Fruit fly (Drosophila melanogaster) whole organism, embryonic: Measurements from ENCODE around the gene CG42781.

Experiments used
- BEAF-32 ChIP-seq: fragments of 200-800 bp; sonication (Bioruptor generic); optimal IDR thresholded peaks from 3 replicates; lab custom pipeline; 2017; ENCODE audit warnings: missing biosample characterization, missing genetic modification characterization, mild to moderate bottlenecking, moderate library complexity, missing genetic modification reagents
- Bgb ChIP-seq: fragments of 200-800 bp; sonication (Bioruptor generic); IDR thresholded peaks from 2 replicates; pipeline ENCODE4 v1.3.6; 2022; ENCODE audit warnings: missing biosample characterization, missing genetic modification characterization; ENCODE audit not compliant: partially characterized antibody
- CG10147 ChIP-seq: fragments of 200-800 bp; sonication (Bioruptor generic); optimal IDR thresholded peaks from 2 replicates; lab custom pipeline; 2019; ENCODE audit warnings: missing biosample characterization, mild to moderate bottlenecking, missing genetic modification characterization, moderate library complexity
- CG11247 ChIP-seq: fragments of 200-800 bp; sonication (Bioruptor generic); IDR thresholded peaks from 2 replicates; pipeline ENCODE4 v1.3.6; 2022; ENCODE audit warnings: missing biosample characterization, missing genetic modification characterization
- CG11695 ChIP-seq: fragments of 200-800 bp; sonication (Bioruptor generic); IDR thresholded peaks from 3 replicates; pipeline ENCODE4 v1.3.6; 2022; ENCODE audit warnings: missing biosample characterization, missing genetic modification characterization
- CG1233 ChIP-seq: fragments of 200-800 bp; sonication (Bioruptor generic); optimal IDR thresholded peaks from 4 replicates; lab custom pipeline; 2018; ENCODE audit warnings: missing biosample characterization, mild to moderate bottlenecking, missing genetic modification characterization
- CG15011 ChIP-seq: fragments of 200-800 bp; sonication (Bioruptor generic); optimal IDR thresholded peaks from 3 replicates; lab custom pipeline; 2018; ENCODE audit warnings: missing biosample characterization, mild to moderate bottlenecking, missing genetic modification characterization
- CG15514 ChIP-seq: fragments of 200-800 bp; sonication (Bioruptor generic); optimal IDR thresholded peaks from 3 replicates; lab custom pipeline; 2017; ENCODE audit warnings: missing biosample characterization, missing genetic modification characterization, mild to moderate bottlenecking, moderate library complexity, missing genetic modification reagents
- CG15601 ChIP-seq: fragments of 200-800 bp; sonication (Bioruptor generic); optimal IDR thresholded peaks from 3 replicates; lab custom pipeline; 2019; ENCODE audit warnings: missing biosample characterization, mild to moderate bottlenecking, missing genetic modification characterization, moderate library complexity
- CG1603 ChIP-seq: fragments of 200-800 bp; sonication (Bioruptor generic); optimal IDR thresholded peaks from 2 replicates; lab custom pipeline; 2019; ENCODE audit warnings: missing biosample characterization, mild to moderate bottlenecking, missing genetic modification characterization, moderate library complexity
- CG16863 ChIP-seq: fragments of 200-800 bp; sonication (Bioruptor generic); optimal IDR thresholded peaks from 3 replicates; lab custom pipeline; 2016; ENCODE audit warnings: missing biosample characterization, missing genetic modification characterization
- CG18262 ChIP-seq: fragments of 200-800 bp; optimal IDR thresholded peaks from 3 replicates; lab custom pipeline; 2019; ENCODE audit warnings: missing biosample characterization, mild to moderate bottlenecking, missing genetic modification characterization, moderate library complexity
- CG3065 ChIP-seq: fragments of 200-800 bp; sonication (Bioruptor generic); optimal IDR thresholded peaks from 2 replicates; lab custom pipeline; 2016; ENCODE audit warnings: missing biosample characterization, missing genetic modification characterization
- CG34376 ChIP-seq: fragments of 200-800 bp; sonication (Bioruptor generic); optimal IDR thresholded peaks from 2 replicates; lab custom pipeline; 2018; ENCODE audit warnings: missing biosample characterization, mild to moderate bottlenecking, missing genetic modification characterization
- CG5245 ChIP-seq: fragments of 200-800 bp; sonication (Bioruptor generic); optimal IDR thresholded peaks from 3 replicates; lab custom pipeline; 2016; ENCODE audit warnings: missing biosample characterization, missing genetic modification characterization
- CG7928 ChIP-seq: fragments of 200-800 bp; sonication (Bioruptor generic); optimal IDR thresholded peaks from 2 replicates; lab custom pipeline; 2017; ENCODE audit warnings: missing biosample characterization, mild to moderate bottlenecking, missing genetic modification characterization
- CG8281 ChIP-seq: fragments of 200-800 bp; sonication (Bioruptor generic); optimal IDR thresholded peaks from 2 replicates; lab custom pipeline; 2018; ENCODE audit warnings: missing biosample characterization, mild to moderate bottlenecking, missing genetic modification characterization, moderate library complexity
- CG9609 ChIP-seq: fragments of 200-800 bp; sonication (Bioruptor generic); optimal IDR thresholded peaks from 3 replicates; lab custom pipeline; 2016; ENCODE audit warnings: missing biosample characterization, missing genetic modification characterization
- CG9727 ChIP-seq: fragments of 200-800 bp; sonication (Bioruptor generic); optimal IDR thresholded peaks from 3 replicates; lab custom pipeline; 2017; ENCODE audit warnings: missing biosample characterization, mild to moderate bottlenecking, missing genetic modification characterization
- CG9932 ChIP-seq: fragments of 200-800 bp; sonication (Bioruptor generic); IDR thresholded peaks from 2 replicates; pipeline ENCODE4 v1.3.6; 2022; ENCODE audit warnings: missing biosample characterization, missing genetic modification characterization
- E2f1 ChIP-seq: fragments of 200-800 bp; sonication (Bioruptor generic); IDR thresholded peaks from 2 replicates; pipeline ENCODE4 v1.3.6; 2022; ENCODE audit warnings: missing biosample characterization, missing genetic modification characterization
- GATAe ChIP-seq: fragments of 200-800 bp; sonication (Bioruptor generic); conservative IDR thresholded peaks from 2 replicates; pipeline ENCODE4 v1.3.6; 2022; ENCODE audit warnings: missing biosample characterization, missing genetic modification characterization
- Kr ChIP-seq: fragments of 200-800 bp; sonication (Bioruptor generic); optimal IDR thresholded peaks from 2 replicates; lab custom pipeline; 2017; ENCODE audit warnings: missing biosample characterization, mild to moderate bottlenecking, missing genetic modification characterization
- MBD-R2 ChIP-seq: fragments of 200-800 bp; sonication (Bioruptor generic); IDR thresholded peaks from 2 replicates; pipeline ENCODE4 v1.3.6; 2022; ENCODE audit warnings: missing biosample characterization, missing genetic modification characterization
- Rx ChIP-seq: fragments of 200-800 bp; sonication (Bioruptor generic); IDR thresholded peaks from 2 replicates; pipeline ENCODE4 v1.3.6; 2022; ENCODE audit warnings: missing biosample characterization, missing genetic modification characterization
- Stat92E ChIP-seq, 3 experiments: fragments of >200 bp in 2 of 3; fragments of 200-800 bp in 1 of 3; sonication (Bioruptor generic) in 1 of 3; optimal IDR thresholded peaks; 2 replicates each; lab custom pipeline; 2017 to 2019; ENCODE audit warnings: missing biosample characterization in 3 of 3, missing genetic modification characterization in 3 of 3, mild to moderate bottlenecking in 1 of 3, moderate library complexity in 1 of 3
- Xrp1 ChIP-seq: fragments of 200-800 bp; sonication (Bioruptor generic); IDR thresholded peaks from 2 replicates; pipeline ENCODE4 v1.3.6; 2022; ENCODE audit warnings: missing biosample characterization, missing genetic modification characterization
- ac ChIP-seq: fragments of 200-800 bp; sonication (Bioruptor generic); optimal IDR thresholded peaks from 3 replicates; lab custom pipeline; 2017; ENCODE audit warnings: missing biosample characterization, mild to moderate bottlenecking, missing genetic modification characterization
- ato ChIP-seq: fragments of 200-800 bp; sonication (Bioruptor generic); IDR thresholded peaks from 2 replicates; pipeline ENCODE4 v1.3.6; 2022; ENCODE audit warnings: missing biosample characterization, missing genetic modification characterization; ENCODE audit not compliant: partially characterized antibody
- bcd ChIP-seq: fragments of 200-800 bp; sonication (Bioruptor generic); optimal IDR thresholded peaks from 2 replicates; lab custom pipeline; 2017; ENCODE audit warnings: missing biosample characterization, mild to moderate bottlenecking, missing genetic modification characterization
- cad ChIP-seq: fragments of >200 bp; optimal IDR thresholded peaks from 2 replicates; lab custom pipeline; 2017; ENCODE audit warnings: missing biosample characterization, missing genetic modification characterization
- dimm ChIP-seq: fragments of 200-800 bp; sonication (Bioruptor generic); IDR thresholded peaks from 2 replicates; pipeline ENCODE4 v1.3.6; 2022; ENCODE audit warnings: missing biosample characterization, missing genetic modification characterization
- disco-r ChIP-seq: fragments of 200-800 bp; sonication (Bioruptor generic); optimal IDR thresholded peaks from 2 replicates; lab custom pipeline; 2016; ENCODE audit warnings: missing biosample characterization, missing genetic modification characterization
- eve ChIP-seq, 2 experiments: fragments of >200 bp; optimal IDR thresholded peaks; 2 replicates each; lab custom pipeline; 2017; ENCODE audit warnings: missing biosample characterization in 2 of 2, missing genetic modification characterization in 2 of 2
- ewg ChIP-seq: fragments of 200-800 bp; sonication (Bioruptor generic); optimal IDR thresholded peaks from 3 replicates; lab custom pipeline; 2017; ENCODE audit warnings: mild to moderate bottlenecking, missing biosample characterization, missing genetic modification reagents, missing genetic modification characterization
- eyg ChIP-seq: fragments of 200-800 bp; sonication (Bioruptor generic); optimal IDR thresholded peaks from 3 replicates; lab custom pipeline; 2016; ENCODE audit warnings: missing biosample characterization, missing genetic modification characterization
- knrl ChIP-seq: fragments of 200-800 bp; sonication (Bioruptor generic); IDR thresholded peaks from 3 replicates; pipeline ENCODE4 v1.3.6; 2022; ENCODE audit warnings: missing biosample characterization, missing genetic modification characterization; ENCODE audit not compliant: partially characterized antibody
- lov ChIP-seq, 2 experiments: fragments of 200-800 bp in 1 of 2; fragments of >200 bp in 1 of 2; sonication (Bioruptor generic) in 1 of 2; IDR thresholded peaks in 1 of 2; optimal IDR thresholded peaks in 1 of 2; 2 replicates in 1 of 2; 3 replicates in 1 of 2; pipeline versions ENCODE4 v1.3.6 to Lab custom; 2017 to 2022; ENCODE audit warnings: missing biosample characterization in 1 of 2, missing genetic modification characterization in 1 of 2
- nom ChIP-seq: fragments of 200-800 bp; sonication (Bioruptor generic); optimal IDR thresholded peaks from 2 replicates; lab custom pipeline; 2017; ENCODE audit warnings: missing biosample characterization, missing genetic modification characterization, mild to moderate bottlenecking, moderate library complexity, missing genetic modification reagents
- oc ChIP-seq: fragments of 200-800 bp; sonication (Bioruptor generic); optimal IDR thresholded peaks from 2 replicates; lab custom pipeline; 2018; ENCODE audit warnings: missing biosample characterization, mild to moderate bottlenecking, missing genetic modification characterization, moderate library complexity
- odd ChIP-seq: fragments of 200-800 bp; sonication (Bioruptor generic); optimal IDR thresholded peaks from 2 replicates; lab custom pipeline; 2017; ENCODE audit warnings: missing biosample characterization, mild to moderate bottlenecking, missing genetic modification characterization
- pb ChIP-seq: fragments of 200-800 bp; sonication (Bioruptor generic); optimal IDR thresholded peaks from 3 replicates; lab custom pipeline; 2016; ENCODE audit warnings: missing biosample characterization, missing genetic modification characterization
- pzg ChIP-seq: fragments of 200-800 bp; sonication (Bioruptor generic); optimal IDR thresholded peaks from 3 replicates; lab custom pipeline; 2018; ENCODE audit warnings: missing biosample characterization, mild to moderate bottlenecking, missing genetic modification characterization, moderate library complexity
- rib ChIP-seq: fragments of 200-800 bp; sonication (Bioruptor generic); IDR thresholded peaks from 2 replicates; pipeline ENCODE4 v1.3.6; 2022; ENCODE audit warnings: missing biosample characterization, missing genetic modification characterization
- tna ChIP-seq: fragments of 200-800 bp; sonication (Bioruptor generic); IDR thresholded peaks from 2 replicates; pipeline ENCODE4 v1.3.6; 2022; ENCODE audit warnings: missing biosample characterization, missing genetic modification characterization; ENCODE audit not compliant: partially characterized antibody
- usp ChIP-seq: fragments of >200 bp; optimal IDR thresholded peaks from 2 replicates; lab custom pipeline; 2017; ENCODE audit warnings: missing biosample characterization, missing genetic modification characterization
- zf30C ChIP-seq: fragments of 200-800 bp; sonication (Bioruptor generic); optimal IDR thresholded peaks from 3 replicates; lab custom pipeline; 2018; ENCODE audit warnings: missing biosample characterization, mild to moderate bottlenecking, missing genetic modification characterization

The CG42781 gene

DNA sequence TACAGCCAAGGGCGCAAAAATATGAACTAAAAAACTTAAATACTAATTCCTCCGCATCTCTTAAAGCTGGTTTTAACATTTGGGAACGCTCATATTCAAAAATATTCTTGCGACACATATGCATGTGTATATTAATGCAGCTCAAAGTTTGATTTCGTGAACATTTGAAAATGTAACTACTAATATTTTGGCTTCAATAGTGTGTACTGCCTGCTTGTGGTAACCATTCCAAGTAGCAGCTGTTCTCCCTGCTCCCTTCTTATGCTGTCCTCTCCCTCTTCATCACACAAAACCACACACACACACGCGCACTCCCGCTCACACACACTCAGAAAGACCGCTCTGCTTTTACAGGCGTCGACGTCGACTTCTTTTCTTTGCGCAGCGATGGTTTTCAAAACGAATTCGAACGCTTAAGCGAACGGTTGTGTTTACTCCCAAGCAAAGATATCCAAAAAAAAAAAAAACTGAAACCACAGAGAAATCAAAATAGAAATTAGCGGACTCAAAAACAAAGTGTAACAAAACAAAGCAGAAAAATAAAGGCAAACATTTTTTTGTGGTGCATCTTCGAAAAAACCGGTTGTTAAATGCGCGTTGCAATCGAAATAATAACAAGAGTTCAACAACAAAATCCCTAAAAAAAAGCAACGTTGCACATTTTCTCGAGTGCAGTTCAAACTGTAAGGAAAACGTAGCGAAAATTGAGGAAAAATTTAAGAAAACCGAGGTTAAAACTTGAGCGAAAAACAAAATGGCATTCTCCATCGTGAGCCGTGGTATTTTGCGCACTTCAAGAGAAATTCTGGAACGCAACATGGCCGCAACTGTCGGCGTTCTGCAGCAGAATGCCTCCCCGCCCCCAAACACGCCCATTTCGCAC, 45.6 kb downstream of the CG42781 start, which contains the start of gene CBP (continued):
- TF ChIP-seq tna (no peak), ewg (peak; percentile 96), CG5245 (GFP tag; lab: Kevin White, UChicago) (peak; percentile 97), oc (tag; lab: Kevin White, UChicago) (peak; percentile 98), dimm (GFP tag; lab: Robert Waterston, UW) (peak; percentile 82), usp (GFP tag; lab: Kevin White, UChicago) (no peak), CG10147 (GFP tag; lab: Kevin White, UChicago) (peak; percentile 95), CG11695 (GFP tag; lab: Robert Waterston, UW) (peak; percentile 96), zf30C (GFP tag; lab: Kevin White, UChicago) (no peak), MBD-R2 (GFP tag; lab: Robert Waterston, UW) (peak; percentile 81), GATAe (peak; percentile 57), CG9609 (GFP tag; lab: Kevin White, UChicago) (peak; percentile 97), knrl (no peak), pb (peak; percentile 91), Xrp1 (GFP tag; lab: Robert Waterston, UW) (peak; percentile 98), CG1233 (GFP tag; lab: Kevin White, UChicago) (peak; percentile 97), Bgb (GFP tag; lab: Robert Waterston, UW) (0 out of 2 replicates have a peak, but pooled peaks have one; percentile 15), CG9727 (GFP tag; lab: Kevin White, UChicago) (peak; percentile 98), CG3065 (peak; percentile 94), CG9932 (GFP tag; lab: Robert Waterston, UW) (peak; percentile 88), bcd (GFP tag; lab: Kevin White, UChicago) (peak; percentile 98), BEAF-32 (GFP tag; lab: Kevin White, UChicago) (peak; percentile 12), eve (GFP tag; optimal IDR thresholded peaks at IDR 0.05; lab: Kevin White, UChicago) (peak; percentile 53 to 99), lov (optimal IDR thresholded peaks at IDR 0.05; lab: Kevin White, UChicago) (no peak), lov (GFP tag; IDR thresholded peaks at IDR 0.05; lab: Robert Waterston, UW) (peak; percentile 94), nom (GFP tag; lab: Kevin White, UChicago) (peak; percentile 92), Stat92E (GFP tag; optimal IDR thresholded peaks at IDR 0.05; lab: Kevin White, UChicago) (peak in 1 of 3 experiments; percentile 96), CG15514 (GFP tag; lab: Kevin White, UChicago) (peak; percentile 90), eyg (GFP tag; lab: Kevin White, UChicago) (peak; percentile 93), CG8281 (tag; lab: Kevin White, UChicago) (peak; percentile 92), odd (GFP tag; lab: Kevin White, UChicago) (peak; percentile 97), CG15601 (peak; percentile 98), disco-r (GFP tag; lab: Kevin White, UChicago) (peak; percentile 94), ato (GFP tag; lab: Robert Waterston, UW) (0 out of 2 replicates have a peak, but pooled peaks have one; percentile 33), ac (GFP tag; lab: Kevin White, UChicago) (peak; percentile 99), E2f1 (GFP tag; lab: Robert Waterston, UW) (peak; percentile 95), CG18262 (tag; lab: Kevin White, UChicago) (peak; percentile 99), CG15011 (peak; percentile 96), rib (GFP tag; lab: Robert Waterston, UW) (no peak; the same call in none of the 2 replicates), pzg (GFP tag; lab: Kevin White, UChicago) (peak; percentile 19), Rx (peak; percentile 93), CG7928 (peak; percentile 74), CG16863 (GFP tag; lab: Kevin White, UChicago) (peak; percentile 98), CG11247 (peak; percentile 91), CG1603 (tag; lab: Kevin White, UChicago) (peak; percentile 98), cad (GFP tag; lab: Kevin White, UChicago) (no peak), Kr (GFP tag; lab: Kevin White, UChicago) (peak; percentile 95), CG34376 (GFP tag; lab: Kevin White, UChicago) (peak; percentile 91)
